Worm (Caenorhabditis elegans) whole organism, late embryonic: ENCODE measurements around the gene R05G9.1.

Experiments
- F13H6.1 ChIP-seq: sonication (generic microtip); optimal IDR thresholded peaks from 2 replicates; lab custom pipeline; 2016; ENCODE audit warnings: missing genetic modification characterization, missing compliant biosample characterization
- K02D7.2 ChIP-seq: sonication (generic microtip); optimal IDR thresholded peaks from 2 replicates; lab custom pipeline; 2017; ENCODE audit warnings: mild to moderate bottlenecking, missing genetic modification characterization, missing compliant biosample characterization
- K09A11.1 ChIP-seq: sonication (generic microtip); optimal IDR thresholded peaks from 2 replicates; lab custom pipeline; 2017; ENCODE audit warnings: antibody characterized with exemption, mild to moderate bottlenecking, missing genetic modification characterization, missing compliant biosample characterization; ENCODE audit not compliant: insufficient read depth
- ama-1 ChIP-seq: fragments of 150-350 bp; optimal IDR thresholded peaks from 2 replicates; lab custom pipeline; 2014
- ceh-14 ChIP-seq: sonication (generic microtip); optimal IDR thresholded peaks from 2 replicates; lab custom pipeline; 2016; ENCODE audit warnings: missing genotype, missing genetic modification characterization, missing compliant biosample characterization
- ceh-19 ChIP-seq: fragments of 200-800 bp; sonication (Bioruptor generic); optimal IDR thresholded peaks from 2 replicates; lab custom pipeline; 2018; ENCODE audit warnings: mild to moderate bottlenecking, missing genetic modification characterization, missing compliant biosample characterization
- ceh-2 ChIP-seq: sonication (generic microtip); optimal IDR thresholded peaks from 2 replicates; lab custom pipeline; 2016; ENCODE audit warnings: missing genotype, missing genetic modification characterization, missing compliant biosample characterization
- ceh-22 ChIP-seq: sonication (generic microtip); optimal IDR thresholded peaks from 2 replicates; lab custom pipeline; 2017; ENCODE audit warnings: missing biosample characterization, missing genetic modification characterization
- ceh-24 ChIP-seq: sonication (generic microtip); optimal IDR thresholded peaks from 2 replicates; lab custom pipeline; 2016; ENCODE audit warnings: mild to moderate bottlenecking, missing genetic modification characterization, missing compliant biosample characterization
- ceh-34 ChIP-seq: sonication (generic microtip); optimal IDR thresholded peaks from 2 replicates; lab custom pipeline; 2016; ENCODE audit warnings: mild to moderate bottlenecking, missing genetic modification characterization, missing compliant biosample characterization
- ceh-45 ChIP-seq: fragments of 200-800 bp; sonication (Bioruptor generic); IDR thresholded peaks from 2 replicates; pipeline ENCODE4 v1.3.6; 2022; ENCODE audit warnings: missing genetic modification reagents, missing genetic modification characterization, missing compliant biosample characterization
- ceh-6 ChIP-seq: fragments of 200-800 bp; sonication (Bioruptor generic); optimal IDR thresholded peaks from 2 replicates; lab custom pipeline; 2018; ENCODE audit warnings: mild to moderate bottlenecking, missing genetic modification characterization, missing compliant biosample characterization
- dmd-4 ChIP-seq: sonication (generic microtip); optimal IDR thresholded peaks from 2 replicates; lab custom pipeline; 2016; ENCODE audit warnings: borderline replicate concordance, missing genetic modification characterization, missing compliant biosample characterization
- dve-1 ChIP-seq: sonication (generic microtip); optimal IDR thresholded peaks from 2 replicates; lab custom pipeline; 2017; ENCODE audit warnings: antibody characterized with exemption, mild to moderate bottlenecking, missing genetic modification characterization, missing compliant biosample characterization
- ets-4 ChIP-seq: sonication (generic microtip); optimal IDR thresholded peaks from 2 replicates; lab custom pipeline; 2016; ENCODE audit warnings: missing genetic modification characterization, missing compliant biosample characterization
- eyg-1 ChIP-seq: sonication (generic microtip); optimal IDR thresholded peaks from 2 replicates; lab custom pipeline; 2016; ENCODE audit warnings: missing genotype, missing genetic modification characterization, missing compliant biosample characterization
- fkh-10 ChIP-seq: fragments of 150-350 bp; optimal IDR thresholded peaks from 2 replicates; lab custom pipeline; 2014; ENCODE audit warnings: missing biosample characterization, missing genetic modification reagents, missing genetic modification characterization
- fkh-6 ChIP-seq: sonication (generic microtip); optimal IDR thresholded peaks from 2 replicates; lab custom pipeline; 2016; ENCODE audit warnings: missing genetic modification characterization, missing compliant biosample characterization
- gmeb-2 ChIP-seq: sonication (generic microtip); optimal IDR thresholded peaks from 2 replicates; lab custom pipeline; 2016; ENCODE audit warnings: missing genetic modification characterization, inconsistent platforms, missing compliant biosample characterization
- hlh-6 ChIP-seq: sonication (generic microtip); optimal IDR thresholded peaks from 2 replicates; lab custom pipeline; 2016; ENCODE audit warnings: missing genotype, missing genetic modification characterization, missing compliant biosample characterization
- mec-3 ChIP-seq: sonication (generic microtip); optimal IDR thresholded peaks from 2 replicates; lab custom pipeline; 2016; ENCODE audit warnings: borderline replicate concordance, missing genetic modification characterization, missing compliant biosample characterization
- nfya-1 ChIP-seq: sonication (generic microtip); optimal IDR thresholded peaks from 2 replicates; lab custom pipeline; 2017; ENCODE audit warnings: missing genetic modification characterization, mild to moderate bottlenecking, missing compliant biosample characterization, antibody characterized with exemption, moderate library complexity
- nhr-11 ChIP-seq: fragments of 150-350 bp; optimal IDR thresholded peaks from 2 replicates; lab custom pipeline; 2014; ENCODE audit warnings: missing biosample characterization, missing genetic modification characterization
- npax-4 ChIP-seq: sonication (generic microtip); optimal IDR thresholded peaks from 2 replicates; lab custom pipeline; 2016; ENCODE audit warnings: missing genetic modification characterization, missing compliant biosample characterization
- odd-2 ChIP-seq: sonication (generic microtip); optimal IDR thresholded peaks from 2 replicates; lab custom pipeline; 2017; ENCODE audit warnings: antibody characterized with exemption, mild to moderate bottlenecking, missing genetic modification characterization, missing compliant biosample characterization
- pag-3 ChIP-seq: sonication (generic microtip); optimal IDR thresholded peaks from 2 replicates; lab custom pipeline; 2016; ENCODE audit warnings: missing compliant biosample characterization, missing genetic modification characterization, borderline replicate concordance
- pat-9 ChIP-seq: fragments of 200-800 bp; sonication (Bioruptor generic); optimal IDR thresholded peaks from 2 replicates; lab custom pipeline; 2018; ENCODE audit warnings: mild to moderate bottlenecking, missing genetic modification characterization, moderate library complexity, missing compliant biosample characterization
- pax-1 ChIP-seq: fragments of 150-350 bp; optimal IDR thresholded peaks from 2 replicates; lab custom pipeline; 2014; ENCODE audit warnings: missing biosample characterization, missing genetic modification characterization
- pha-2 ChIP-seq: sonication (generic microtip); optimal IDR thresholded peaks from 2 replicates; lab custom pipeline; 2017; ENCODE audit warnings: mild to moderate bottlenecking, missing genetic modification characterization, missing compliant biosample characterization
- pha-4 ChIP-seq: fragments of 150-350 bp; optimal IDR thresholded peaks from 2 replicates; lab custom pipeline; 2018; ENCODE audit warnings: missing biosample characterization, missing genetic modification reagents, missing genetic modification characterization
- pqm-1 ChIP-seq: sonication (generic microtip); optimal IDR thresholded peaks from 2 replicates; lab custom pipeline; 2016; ENCODE audit warnings: missing genetic modification characterization, missing compliant biosample characterization
- ref-2 ChIP-seq: sonication (generic microtip); optimal IDR thresholded peaks from 2 replicates; lab custom pipeline; 2016; ENCODE audit warnings: missing genetic modification characterization, missing compliant biosample characterization
- rnt-1 ChIP-seq: sonication (generic microtip); optimal IDR thresholded peaks from 2 replicates; lab custom pipeline; 2016; ENCODE audit warnings: missing genetic modification characterization, missing compliant biosample characterization
- sox-4 ChIP-seq: sonication (generic microtip); optimal IDR thresholded peaks from 2 replicates; lab custom pipeline; 2017; ENCODE audit warnings: mild to moderate bottlenecking, missing genetic modification characterization, inconsistent platforms, missing compliant biosample characterization
- ttx-3 ChIP-seq: sonication (generic microtip); optimal IDR thresholded peaks from 2 replicates; lab custom pipeline; 2016; ENCODE audit warnings: missing genetic modification reagents, missing genetic modification characterization, missing compliant biosample characterization
- unc-42 ChIP-seq: sonication (generic microtip); optimal IDR thresholded peaks from 2 replicates; lab custom pipeline; 2016; ENCODE audit warnings: missing genotype, missing genetic modification characterization, missing compliant biosample characterization
- unc-55 ChIP-seq: sonication (generic microtip); optimal IDR thresholded peaks from 2 replicates; lab custom pipeline; 2017; ENCODE audit warnings: missing biosample characterization, missing genetic modification reagents, missing genetic modification characterization
- unc-86 ChIP-seq: sonication (generic microtip); optimal IDR thresholded peaks from 2 replicates; lab custom pipeline; 2016; ENCODE audit warnings: missing genetic modification characterization, missing compliant biosample characterization
- zip-5 ChIP-seq: sonication (generic microtip); optimal IDR thresholded peaks from 2 replicates; lab custom pipeline; 2016; ENCODE audit warnings: missing genetic modification characterization, missing compliant biosample characterization
- ztf-16 ChIP-seq: sonication (generic microtip); optimal IDR thresholded peaks from 2 replicates; lab custom pipeline; 2017; ENCODE audit warnings: missing genetic modification characterization, missing compliant biosample characterization

Gene R05G9.1

ce11 chrII:6491817-6492452 is 11.0 kb upstream of the R05G9.1 start, which contains the start of the genes T28D9.11 and T28D9.1 (continued):
- TF ChIP-seq K09A11.1 (tag; lab: Kevin White, UChicago) (no peak), ttx-3 (tag; lab: Kevin White, UChicago) (no peak), odd-2 (no peak), gmeb-2 (tag; lab: Kevin White, UChicago) (no peak), ceh-45 (no peak), ama-1 (lab: Kevin White, UChicago) (no peak), ceh-6 (GFP tag; lab: Kevin White, UChicago) (peak; percentile 31), zip-5 (tag; lab: Kevin White, UChicago) (peak; percentile 19), fkh-6 (peak; percentile 12), F13H6.1 (no peak), ceh-2 (tag; lab: Kevin White, UChicago) (peak; percentile 28), dve-1 (tag; lab: Kevin White, UChicago) (peak; percentile 5), rnt-1 (no peak), ceh-34 (tag; lab: Kevin White, UChicago) (peak; percentile 82), pat-9 (tag; lab: Kevin White, UChicago) (peak; percentile 48), unc-86 (tag; lab: Kevin White, UChicago) (no peak), ets-4 (peak; percentile 27), ztf-16 (tag; lab: Kevin White, UChicago) (no peak), ceh-22 (tag; lab: Kevin White, UChicago) (peak; percentile 19), unc-55 (GFP tag; lab: Kevin White, UChicago) (peak; percentile 59), dmd-4 (tag; lab: Kevin White, UChicago) (peak; percentile 50), unc-42 (tag; lab: Kevin White, UChicago) (peak; percentile 46), pax-1 (no peak), pag-3 (tag; lab: Kevin White, UChicago) (no peak), npax-4 (no peak), sox-4 (tag; lab: Kevin White, UChicago) (peak; percentile 13), fkh-10 (GFP tag; lab: Kevin White, UChicago) (peak; percentile 10), ceh-14 (tag; lab: Kevin White, UChicago) (peak; percentile 75), ceh-19 (GFP tag; lab: Kevin White, UChicago) (peak; percentile 71), pha-4 (tag; lab: Kevin White, UChicago) (no peak), pqm-1 (tag; lab: Kevin White, UChicago) (no peak)

ce11 chrII:6493139-6493538 is 9.8 kb upstream of the R05G9.1 start:
- TF ChIP-seq unc-42 (tag; lab: Kevin White, UChicago) (peak; percentile 84), fkh-10 (GFP tag; lab: Kevin White, UChicago) (no peak)

- TF ChIP-seq sox-4 (tag; lab: Kevin White, UChicago) (no peak), mec-3 (tag; lab: Kevin White, UChicago) (no peak), pag-3 (tag; lab: Kevin White, UChicago) (no peak), nfya-1 (tag; lab: Kevin White, UChicago) (no peak), ref-2 (tag; lab: Kevin White, UChicago) (no peak), gmeb-2 (tag; lab: Kevin White, UChicago) (no peak), ets-4 (no peak), K02D7.2 (tag; lab: Kevin White, UChicago) (no peak), hlh-6 (no peak), odd-2 (no peak), npax-4 (no peak), pha-2 (tag; lab: Kevin White, UChicago) (no peak), ceh-24 (no peak), K09A11.1 (tag; lab: Kevin White, UChicago) (no peak), ceh-14 (tag; lab: Kevin White, UChicago) (no peak), ama-1 (lab: Kevin White, UChicago) (no peak), eyg-1 (no peak), nhr-11 (tag; lab: Kevin White, UChicago) (no peak), pat-9 (tag; lab: Kevin White, UChicago) (no peak)
These were observed 9.2 kb upstream of the R05G9.1 start for ce11 chrII:6493709-6494326.
